Worm (Caenorhabditis elegans) whole organism, late embryonic: ENCODE results near the gene dsl-3.

Source experiments
- F13H6.1 ChIP-seq: sonication (generic microtip); optimal IDR thresholded peaks from 2 replicates; lab custom pipeline; 2016; ENCODE audit warnings: missing genetic modification characterization, missing compliant biosample characterization
- ama-1 ChIP-seq: fragments of 150-350 bp; optimal IDR thresholded peaks from 2 replicates; lab custom pipeline; 2014
- ceh-19 ChIP-seq: fragments of 200-800 bp; sonication (Bioruptor generic); optimal IDR thresholded peaks from 2 replicates; lab custom pipeline; 2018; ENCODE audit warnings: mild to moderate bottlenecking, missing genetic modification characterization, missing compliant biosample characterization
- dmd-4 ChIP-seq: sonication (generic microtip); optimal IDR thresholded peaks from 2 replicates; lab custom pipeline; 2016; ENCODE audit warnings: borderline replicate concordance, missing genetic modification characterization, missing compliant biosample characterization
- elt-2 ChIP-seq: sonication (generic microtip); optimal IDR thresholded peaks from 2 replicates; lab custom pipeline; 2016; ENCODE audit warnings: missing genetic modification reagents, missing genetic modification characterization, missing compliant biosample characterization
- fkh-10 ChIP-seq: fragments of 150-350 bp; optimal IDR thresholded peaks from 2 replicates; lab custom pipeline; 2014; ENCODE audit warnings: missing biosample characterization, missing genetic modification reagents, missing genetic modification characterization
- hlh-13 ChIP-seq: fragments of 200-800 bp; sonication (Bioruptor generic); optimal IDR thresholded peaks from 2 replicates; lab custom pipeline; 2018; ENCODE audit warnings: mild to moderate bottlenecking, missing genetic modification characterization, missing compliant biosample characterization
- lim-6 ChIP-seq: sonication (generic microtip); optimal IDR thresholded peaks from 2 replicates; lab custom pipeline; 2016; ENCODE audit warnings: missing genetic modification characterization, missing compliant biosample characterization
- nhr-11 ChIP-seq: fragments of 150-350 bp; optimal IDR thresholded peaks from 2 replicates; lab custom pipeline; 2014; ENCODE audit warnings: missing biosample characterization, missing genetic modification characterization
- pqm-1 ChIP-seq: sonication (generic microtip); optimal IDR thresholded peaks from 2 replicates; lab custom pipeline; 2016; ENCODE audit warnings: missing genetic modification characterization, missing compliant biosample characterization
- ref-2 ChIP-seq: sonication (generic microtip); optimal IDR thresholded peaks from 2 replicates; lab custom pipeline; 2016; ENCODE audit warnings: missing genetic modification characterization, missing compliant biosample characterization
- sox-4 ChIP-seq: sonication (generic microtip); optimal IDR thresholded peaks from 2 replicates; lab custom pipeline; 2017; ENCODE audit warnings: mild to moderate bottlenecking, missing genetic modification characterization, inconsistent platforms, missing compliant biosample characterization
- ztf-16 ChIP-seq: sonication (generic microtip); optimal IDR thresholded peaks from 2 replicates; lab custom pipeline; 2017; ENCODE audit warnings: missing genetic modification characterization, missing compliant biosample characterization

DNA sequence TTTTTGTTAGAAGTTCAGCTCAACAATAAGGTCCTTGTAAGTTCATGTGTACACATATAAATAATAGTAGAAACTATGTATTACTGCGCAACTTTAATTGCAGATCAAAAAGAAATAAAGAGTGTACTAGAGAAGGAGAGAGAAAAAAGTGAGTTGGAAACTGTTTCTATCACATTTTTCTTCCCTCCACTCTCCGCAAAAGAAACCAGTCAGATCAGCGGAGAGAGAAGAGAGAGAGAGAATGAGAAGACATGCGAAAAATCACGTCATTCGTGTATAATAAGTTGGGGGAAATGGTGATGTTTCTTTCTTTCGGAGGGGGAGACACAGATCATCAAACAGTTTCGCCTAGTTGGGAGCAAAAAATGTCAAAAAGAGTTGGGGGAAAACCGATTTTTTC lies 45.2 kb downstream of the dsl-3 start:
- TF ChIP-seq fkh-10 (GFP tag; lab: Kevin White, UChicago): no peak
- TF ChIP-seq ama-1 (lab: Kevin White, UChicago): no peak
- no peak for TF ChIP-seq pqm-1 (tag; lab: Kevin White, UChicago)
- TF ChIP-seq ref-2 (tag; lab: Kevin White, UChicago): no peak
- no peak for TF ChIP-seq ztf-16 (tag; lab: Kevin White, UChicago)
- TF ChIP-seq sox-4 (tag; lab: Kevin White, UChicago): no peak
- no peak for TF ChIP-seq lim-6
- TF ChIP-seq nhr-11 (tag; lab: Kevin White, UChicago): no peak
- TF ChIP-seq hlh-13 (GFP tag; lab: Kevin White, UChicago): no peak
- TF ChIP-seq dmd-4 (tag; lab: Kevin White, UChicago): no peak
- TF ChIP-seq elt-2 (tag; lab: Kevin White, UChicago): no peak
- TF ChIP-seq ceh-19 (GFP tag; lab: Kevin White, UChicago): no peak
- TF ChIP-seq F13H6.1 (tag; lab: Kevin White, UChicago): no peak
